Worm (Caenorhabditis elegans) whole organism, late embryonic: ENCODE results near the gene F56D6.18.

Source experiments
- Y22D7AL.16 ChIP-seq: sonication (generic microtip); optimal IDR thresholded peaks from 2 replicates; lab custom pipeline; 2016; ENCODE audit warnings: missing genetic modification characterization, missing compliant biosample characterization
- ceh-18 ChIP-seq: sonication (generic microtip); optimal IDR thresholded peaks from 2 replicates; lab custom pipeline; 2016; ENCODE audit warnings: missing genetic modification characterization, missing compliant biosample characterization
- ceh-34 ChIP-seq: sonication (generic microtip); optimal IDR thresholded peaks from 2 replicates; lab custom pipeline; 2016; ENCODE audit warnings: mild to moderate bottlenecking, missing genetic modification characterization, missing compliant biosample characterization
- fkh-10 ChIP-seq: fragments of 150-350 bp; optimal IDR thresholded peaks from 2 replicates; lab custom pipeline; 2014; ENCODE audit warnings: missing biosample characterization, missing genetic modification reagents, missing genetic modification characterization
- lin-11 ChIP-seq: fragments of 200-800 bp; sonication (Bioruptor generic); optimal IDR thresholded peaks from 2 replicates; lab custom pipeline; 2018; ENCODE audit warnings: mild to moderate bottlenecking, missing genetic modification characterization, missing compliant biosample characterization
- nfya-1 ChIP-seq: sonication (generic microtip); optimal IDR thresholded peaks from 2 replicates; lab custom pipeline; 2017; ENCODE audit warnings: missing genetic modification characterization, mild to moderate bottlenecking, missing compliant biosample characterization, antibody characterized with exemption, moderate library complexity
- nhr-232 ChIP-seq: sonication (generic microtip); optimal IDR thresholded peaks from 2 replicates; lab custom pipeline; 2016; ENCODE audit warnings: missing genetic modification characterization, missing compliant biosample characterization

DNA sequence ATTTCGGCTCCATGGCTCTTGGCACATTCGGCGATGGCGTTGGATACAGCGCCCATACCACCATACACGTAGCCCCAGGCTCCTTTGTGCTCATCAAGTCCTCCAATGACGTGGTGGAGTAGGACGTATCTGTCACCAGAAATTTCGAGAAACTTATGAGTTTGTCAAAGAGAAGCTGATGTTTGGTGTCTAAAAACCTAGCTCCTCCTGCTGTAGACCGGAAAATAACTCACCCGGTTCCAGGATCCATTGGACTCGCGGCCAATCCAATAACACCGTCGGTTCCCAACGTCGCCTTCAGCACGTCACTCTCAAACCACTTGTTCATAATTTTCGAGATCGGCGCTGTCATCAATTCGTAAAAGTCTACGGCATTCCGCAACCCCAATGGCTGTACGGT is 34.8 kb downstream of the F56D6.18 start:
- no peak for TF ChIP-seq nfya-1 (tag; lab: Kevin White, UChicago)
- TF ChIP-seq ceh-34 (tag; lab: Kevin White, UChicago) = no peak
- TF ChIP-seq fkh-10 (GFP tag; lab: Kevin White, UChicago) = no peak
- TF ChIP-seq ceh-18 (tag; lab: Kevin White, UChicago) = no peak
- no peak for TF ChIP-seq nhr-232 (tag; lab: Kevin White, UChicago)
- TF ChIP-seq Y22D7AL.16 (tag; lab: Kevin White, UChicago) = no peak
- TF ChIP-seq lin-11 (tag; lab: Kevin White, UChicago) = no peak
